Worm (Caenorhabditis elegans): ENCODE results near the gene set-23.
"Not testable (repeated sequence)": the region's sequence is repeated elsewhere in the genome, so short reads cannot be mapped to it uniquely, and the experiment has no call there.

The set-23 gene

ce11 chrIV:1595802-1596201 lies 5.7 kb upstream of the set-23 start, which contains the start of gene npp-8:
Gene npp-8 (minus strand): TSS chrIV:1595824.
- TF ChIP-seq cog-1 (tag; optimal IDR thresholded peaks at IDR 0.05) (peak; percentile 73), ztf-29 (GFP tag; IDR thresholded peaks at IDR 0.05) (no peak), flt-1 (GFP tag; IDR thresholded peaks at IDR 0.05) (peak; percentile 90), ref-1 (GFP tag; conservative IDR thresholded peaks at IDR 0.05) (peak; percentile 67), T22C8.4 (GFP tag; IDR thresholded peaks at IDR 0.05) (peak; percentile 65; the same call in 1 of the 2 replicates), ztf-23 (GFP tag; IDR thresholded peaks at IDR 0.05) (peak; percentile 93), klf-2 (GFP tag; conservative IDR thresholded peaks at IDR 0.05) (peak; percentile 85), tab-1 (GFP tag; IDR thresholded peaks at IDR 0.05) (peak; percentile 81), med-1 (GFP tag; optimal IDR thresholded peaks at IDR 0.05; ENCODE audit: insufficient read depth) (peak; percentile 79)

ce11 chrIV:1597018-1597417 lies 4.4 kb upstream of the set-23 start, which contains the start of gene ced-2:
Gene ced-2 (plus strand): TSS chrIV:1597318.
- no peak for TF ChIP-seq cog-1 (tag; optimal IDR thresholded peaks at IDR 0.05)
- no peak for TF ChIP-seq klf-2 (GFP tag; conservative IDR thresholded peaks at IDR 0.05)
- no peak for TF ChIP-seq ref-1 (GFP tag; conservative IDR thresholded peaks at IDR 0.05)
- TF ChIP-seq med-1 (GFP tag; optimal IDR thresholded peaks at IDR 0.05; ENCODE audit: insufficient read depth): no peak
- no peak for TF ChIP-seq T22C8.4 (GFP tag; IDR thresholded peaks at IDR 0.05)
- TF ChIP-seq ztf-29 (GFP tag; IDR thresholded peaks at IDR 0.05): no peak
- TF ChIP-seq ztf-23 (GFP tag; IDR thresholded peaks at IDR 0.05): no peak
- no peak for TF ChIP-seq tab-1 (GFP tag; IDR thresholded peaks at IDR 0.05)
- no peak for TF ChIP-seq flt-1 (GFP tag; IDR thresholded peaks at IDR 0.05)

DNA sequence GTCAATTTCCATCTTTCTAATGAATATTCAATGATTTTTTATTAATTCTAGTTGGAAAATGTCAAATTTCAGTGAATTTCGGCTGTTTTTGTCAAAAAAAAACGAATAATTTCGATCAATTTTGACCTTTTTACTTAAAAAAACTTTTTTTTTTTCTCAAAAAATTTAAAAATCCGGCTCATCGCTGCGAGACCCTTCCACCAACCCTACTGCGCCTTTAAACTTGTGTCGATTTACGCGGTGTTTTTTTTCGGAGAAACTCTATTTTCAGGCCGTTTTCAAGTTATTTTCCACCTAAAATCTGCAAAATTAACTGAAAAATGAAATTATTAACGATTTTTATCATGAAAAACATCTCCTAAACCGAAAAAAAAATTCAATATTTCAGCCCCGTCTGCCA lies 673 bp upstream of the set-23 start:
- TF ChIP-seq med-1 (GFP tag; optimal IDR thresholded peaks at IDR 0.05; ENCODE audit: insufficient read depth) (no peak), T22C8.4 (GFP tag; IDR thresholded peaks at IDR 0.05) (no peak), ref-1 (GFP tag; conservative IDR thresholded peaks at IDR 0.05) (no peak), flt-1 (GFP tag; IDR thresholded peaks at IDR 0.05) (no peak), cog-1 (tag; optimal IDR thresholded peaks at IDR 0.05) (no peak), klf-2 (GFP tag; conservative IDR thresholded peaks at IDR 0.05) (no peak), ztf-29 (GFP tag; IDR thresholded peaks at IDR 0.05) (no peak), tab-1 (GFP tag; IDR thresholded peaks at IDR 0.05) (no peak), ztf-23 (GFP tag; IDR thresholded peaks at IDR 0.05) (no peak)

DNA sequence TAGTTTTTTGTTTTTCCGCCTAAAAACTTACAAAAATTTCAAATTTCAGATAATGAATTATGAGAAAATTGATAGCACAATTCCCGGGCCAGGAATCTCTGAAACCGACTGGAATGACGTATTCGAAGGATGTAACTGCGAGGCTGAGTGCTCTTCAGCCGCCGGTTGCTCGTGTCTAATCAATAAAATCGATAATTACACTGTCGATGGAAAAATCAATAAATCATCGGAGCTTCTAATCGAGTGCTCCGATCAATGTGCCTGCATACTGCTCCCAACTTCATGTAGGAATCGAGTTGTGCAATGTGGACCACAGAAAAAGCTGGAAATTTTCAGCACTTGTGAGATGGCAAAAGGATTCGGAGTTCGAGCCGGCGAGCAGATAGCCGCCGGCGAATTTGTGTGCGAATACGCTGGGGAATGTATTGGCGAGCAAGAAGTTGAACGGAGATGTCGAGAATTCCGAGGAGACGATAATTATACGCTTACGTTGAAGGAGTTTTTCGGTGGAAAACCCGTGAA lies 1.5 kb downstream of the set-23 start:
- TF ChIP-seq tab-1 (GFP tag; IDR thresholded peaks at IDR 0.05) (no peak), ztf-29 (GFP tag; IDR thresholded peaks at IDR 0.05) (no peak), T22C8.4 (GFP tag; IDR thresholded peaks at IDR 0.05) (peak; percentile 81)

DNA sequence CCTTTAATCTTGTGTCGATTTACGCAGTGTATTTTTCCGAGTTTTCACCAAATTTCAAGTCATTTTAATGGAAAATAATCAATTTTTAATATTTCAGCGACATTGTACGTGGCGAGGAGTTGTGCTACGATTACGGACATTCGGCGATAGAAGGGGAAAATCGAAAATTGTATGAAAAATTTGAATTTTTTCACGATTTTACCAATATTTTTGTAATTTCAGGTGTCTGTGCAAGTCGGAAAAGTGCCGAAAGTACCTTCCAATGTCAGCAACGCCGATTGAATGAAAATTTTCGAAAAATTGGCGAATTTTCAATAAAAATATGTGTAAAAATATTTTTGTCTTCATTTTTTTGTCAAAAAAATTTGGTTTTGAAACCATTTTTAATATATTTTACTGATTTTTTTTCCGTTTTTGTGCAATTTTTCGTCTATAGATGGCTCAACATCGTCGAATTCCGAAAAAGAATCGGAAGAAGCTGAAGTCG lies 3.9 kb downstream of the set-23 start, which contains the start of gene Y41D4B.11:
Gene Y41D4B.11, plus strand, starts transcription at position 437 of the 487 bp plus-strand sequence.
- TF ChIP-seq ztf-23 (GFP tag; IDR thresholded peaks at IDR 0.05) (no peak), klf-2 (GFP tag; conservative IDR thresholded peaks at IDR 0.05) (no peak), med-1 (GFP tag; optimal IDR thresholded peaks at IDR 0.05; ENCODE audit: insufficient read depth) (no peak), T22C8.4 (GFP tag; IDR thresholded peaks at IDR 0.05) (no peak), flt-1 (GFP tag; IDR thresholded peaks at IDR 0.05) (no peak), ref-1 (GFP tag; conservative IDR thresholded peaks at IDR 0.05) (no peak), ztf-29 (GFP tag; IDR thresholded peaks at IDR 0.05) (no peak), cog-1 (tag; optimal IDR thresholded peaks at IDR 0.05) (no peak), tab-1 (GFP tag; IDR thresholded peaks at IDR 0.05) (no peak)

DNA sequence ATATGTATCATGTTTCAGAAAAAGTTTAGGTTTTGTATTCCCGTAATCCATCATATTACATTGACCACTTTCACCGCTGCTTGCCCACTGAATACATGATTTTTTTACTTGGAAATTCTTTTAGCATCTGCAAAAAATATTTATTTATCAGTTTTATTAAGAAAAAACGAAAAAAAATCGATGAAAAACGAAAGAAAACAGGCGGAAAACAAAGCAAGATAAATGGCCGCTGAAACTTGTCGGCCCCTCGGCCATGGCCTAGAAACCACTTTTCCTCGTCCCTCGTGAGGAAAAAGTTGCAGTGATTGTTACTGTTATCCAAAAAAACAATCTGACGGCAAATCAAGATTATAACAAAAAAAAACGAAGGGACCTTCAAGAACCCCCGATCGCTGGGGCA lies 8.5 kb downstream of the set-23 start, which contains the start of gene dsl-3:
Gene dsl-3, plus strand, starts transcription at position 301 of the 400 bp plus-strand sequence.
- not testable (repeated sequence) for TF ChIP-seq med-1 (GFP tag; optimal IDR thresholded peaks at IDR 0.05; ENCODE audit: insufficient read depth); T22C8.4 (GFP tag; IDR thresholded peaks at IDR 0.05); cog-1 (tag; optimal IDR thresholded peaks at IDR 0.05)

DNA sequence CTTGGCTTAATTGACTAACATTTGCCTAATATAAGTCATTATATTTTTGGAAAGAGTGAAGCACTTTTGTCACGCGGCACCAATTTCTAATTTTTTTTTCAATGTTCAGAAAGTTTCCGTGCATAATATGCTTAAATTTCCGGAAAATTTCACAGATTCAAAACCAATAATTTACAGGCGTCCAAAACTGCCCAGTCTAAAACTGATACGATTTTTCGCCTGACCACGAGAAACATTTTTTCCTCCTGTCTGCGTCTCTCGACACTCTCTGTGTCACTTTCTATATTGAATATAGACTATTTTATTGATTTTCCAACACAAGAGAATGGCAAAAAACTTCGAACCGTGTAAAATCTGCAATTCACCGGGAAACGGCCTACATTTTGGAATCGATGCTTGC lies 12.1 kb downstream of the set-23 start, which contains the start of gene nhr-122:
Gene nhr-122, plus strand, starts transcription at position 301 of the 400 bp plus-strand sequence.
- no peak for TF ChIP-seq tab-1 (GFP tag; IDR thresholded peaks at IDR 0.05)
- no peak for TF ChIP-seq klf-2 (GFP tag; conservative IDR thresholded peaks at IDR 0.05)

DNA sequence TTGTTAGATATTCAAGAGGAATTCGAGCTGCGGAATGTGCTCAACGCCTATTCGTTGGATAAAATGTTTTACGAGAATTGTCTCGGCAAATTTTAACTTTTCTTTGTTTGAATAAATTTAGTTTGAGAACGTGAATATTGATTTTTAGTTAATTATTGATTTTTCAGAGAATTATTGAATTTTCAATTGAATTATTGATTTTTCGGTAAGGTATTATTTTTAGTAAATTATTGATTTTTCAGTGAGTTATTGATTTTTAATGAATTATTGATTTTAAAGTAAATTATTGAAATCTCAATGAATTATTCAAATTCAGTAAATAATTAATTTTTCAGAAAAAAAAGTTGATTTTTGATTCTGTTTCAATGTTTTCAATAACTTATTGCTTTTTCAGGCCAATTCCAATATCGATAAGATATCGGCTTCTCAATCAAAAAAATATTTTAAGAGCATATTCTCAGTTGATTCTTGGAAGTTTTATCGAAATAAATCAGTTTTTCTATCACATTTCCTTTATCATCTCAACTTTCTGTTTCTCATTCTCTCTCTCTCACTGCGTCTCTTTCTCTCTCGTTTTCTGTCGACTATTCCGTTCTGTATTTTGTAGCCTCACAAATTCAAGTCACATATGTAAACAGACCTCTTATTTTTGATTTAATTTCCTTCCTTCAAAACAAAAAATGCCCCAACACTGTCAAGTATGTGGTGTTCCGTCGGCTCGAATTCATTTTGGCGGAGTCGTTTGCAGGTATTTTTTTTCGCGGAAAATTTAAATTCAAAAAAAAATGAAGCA lies 18.3 kb downstream of the set-23 start, which contains the start of gene nhr-92:
Gene nhr-92, plus strand, starts transcription at position 576 of the 793 bp plus-strand sequence.
- TF ChIP-seq ztf-29 (GFP tag; IDR thresholded peaks at IDR 0.05) (no peak), T22C8.4 (GFP tag; IDR thresholded peaks at IDR 0.05) (peak; percentile 81), flt-1 (GFP tag; IDR thresholded peaks at IDR 0.05) (no peak)

ce11 chrIV:1623712-1624111 lies 22.3 kb downstream of the set-23 start, which contains the start of gene nhr-87:
Gene nhr-87 (plus strand): TSS chrIV:1624029.
- TF ChIP-seq tab-1 (GFP tag; IDR thresholded peaks at IDR 0.05) (no peak), cog-1 (tag; optimal IDR thresholded peaks at IDR 0.05) (no peak), ztf-29 (GFP tag; IDR thresholded peaks at IDR 0.05) (no peak), flt-1 (GFP tag; IDR thresholded peaks at IDR 0.05) (no peak), klf-2 (GFP tag; conservative IDR thresholded peaks at IDR 0.05) (no peak), ref-1 (GFP tag; conservative IDR thresholded peaks at IDR 0.05) (no peak), T22C8.4 (GFP tag; IDR thresholded peaks at IDR 0.05) (no peak)

- TF ChIP-seq klf-2 (GFP tag; conservative IDR thresholded peaks at IDR 0.05) (no peak), flt-1 (GFP tag; IDR thresholded peaks at IDR 0.05) (no peak), ztf-29 (GFP tag; IDR thresholded peaks at IDR 0.05) (no peak), ztf-23 (GFP tag; IDR thresholded peaks at IDR 0.05) (no peak), med-1 (GFP tag; optimal IDR thresholded peaks at IDR 0.05; ENCODE audit: insufficient read depth) (no peak), tab-1 (GFP tag; IDR thresholded peaks at IDR 0.05) (no peak), ref-1 (GFP tag; conservative IDR thresholded peaks at IDR 0.05) (no peak), cog-1 (tag; optimal IDR thresholded peaks at IDR 0.05) (no peak), T22C8.4 (GFP tag; IDR thresholded peaks at IDR 0.05) (no peak)
Observed at ce11 chrIV:1624447-1624846, 23.0 kb downstream of the set-23 start.

All from whole organism, midembryonic.